Fruit fly (Drosophila melanogaster) whole organism, embryonic: ENCODE measurements around the gene mbt.

Experiments used
- Bgb ChIP-seq: fragments of 200-800 bp; sonication (Bioruptor generic); IDR thresholded peaks from 2 replicates; pipeline ENCODE4 v1.3.6; 2022; ENCODE audit warnings: missing biosample characterization, missing genetic modification characterization; ENCODE audit not compliant: partially characterized antibody
- CG14050 ChIP-seq: fragments of 200-800 bp; sonication (Bioruptor generic); IDR thresholded peaks from 3 replicates; pipeline ENCODE4 v1.3.6; 2022; ENCODE audit warnings: missing biosample characterization, missing genetic modification characterization
- CG3726 ChIP-seq: fragments of 200-800 bp; sonication (Bioruptor generic); IDR thresholded peaks from 3 replicates; pipeline ENCODE4, ENCODE4 v1.3.6; 2022; ENCODE audit warnings: missing biosample characterization, missing genetic modification characterization
- Ravus ChIP-seq: fragments of 200-800 bp; sonication (Bioruptor generic); IDR thresholded peaks from 2 replicates; pipeline ENCODE4 v1.3.6; 2022; ENCODE audit warnings: missing biosample characterization, missing genetic modification characterization
- br ChIP-seq: fragments of >200 bp; optimal IDR thresholded peaks from 2 replicates; lab custom pipeline; 2017
- chn ChIP-seq: fragments of 200-800 bp; sonication (Bioruptor generic); optimal IDR thresholded peaks from 2 replicates; lab custom pipeline; 2016; ENCODE audit warnings: missing biosample characterization, missing genetic modification characterization
- mirr ChIP-seq: fragments of 200-800 bp; sonication (Bioruptor generic); optimal IDR thresholded peaks from 3 replicates; lab custom pipeline; 2018; ENCODE audit warnings: missing biosample characterization, mild to moderate bottlenecking, missing genetic modification characterization
- mld ChIP-seq: fragments of 200-800 bp; sonication (Bioruptor generic); IDR thresholded peaks from 3 replicates; pipeline ENCODE4 v1.3.6; 2022; ENCODE audit warnings: missing biosample characterization, missing genetic modification characterization; ENCODE audit not compliant: partially characterized antibody
- sob ChIP-seq: fragments of 200-800 bp; sonication (Bioruptor generic); IDR thresholded peaks from 2 replicates; pipeline ENCODE4 v1.3.6; 2022; ENCODE audit warnings: missing biosample characterization, missing genetic modification characterization
- tx ChIP-seq: fragments of 200-800 bp; sonication (Bioruptor generic); optimal IDR thresholded peaks from 2 replicates; lab custom pipeline; 2016; ENCODE audit warnings: missing biosample characterization, missing genetic modification characterization

- no peak for TF ChIP-seq tx (GFP tag; lab: Kevin White, UChicago)
- no peak for TF ChIP-seq Bgb (GFP tag; lab: Robert Waterston, UW)
- no peak for TF ChIP-seq CG3726 (GFP tag; lab: Robert Waterston, UW)
- TF ChIP-seq chn (GFP tag; lab: Kevin White, UChicago), result no peak
- TF ChIP-seq sob (GFP tag; lab: Robert Waterston, UW), result no peak
- TF ChIP-seq mld, result no peak
- no peak for TF ChIP-seq mirr (GFP tag; lab: Kevin White, UChicago)
- TF ChIP-seq Ravus (GFP tag; lab: Robert Waterston, UW), result no peak
- TF ChIP-seq CG14050, result no peak
- no peak for TF ChIP-seq br (lab: Kevin White, UChicago)
These were observed 28.8 kb upstream of the mbt start for dm6 chrX:16581703-16582102.
